Worm (Caenorhabditis elegans) whole organism, L2 larva: ENCODE measurements around the gene clec-83.

Source experiments
- F13H6.1 ChIP-seq: sonication (generic microtip); optimal IDR thresholded peaks from 2 replicates; lab custom pipeline; 2016; ENCODE audit warnings: missing genetic modification characterization, missing compliant biosample characterization
- aly-2 ChIP-seq: fragments of 150-350 bp; optimal IDR thresholded peaks from 2 replicates; lab custom pipeline; 2014; ENCODE audit warnings: missing biosample characterization, missing genetic modification characterization
- ama-1 ChIP-seq: fragments of 150-350 bp; optimal IDR thresholded peaks from 2 replicates; lab custom pipeline; 2018; ENCODE audit warnings: inconsistent platforms
- lin-39 ChIP-seq: fragments of 150-350 bp; optimal IDR thresholded peaks from 2 replicates; lab custom pipeline; 2014; ENCODE audit warnings: missing biosample characterization, missing genetic modification reagents, missing genetic modification characterization
- nhr-11 ChIP-seq: fragments of 150-350 bp; optimal IDR thresholded peaks from 2 replicates; lab custom pipeline; 2014; ENCODE audit warnings: missing biosample characterization, missing genetic modification characterization
- nhr-237 ChIP-seq: fragments of 150-350 bp; optimal IDR thresholded peaks from 2 replicates; lab custom pipeline; 2014; ENCODE audit warnings: missing biosample characterization, missing genetic modification characterization
- nhr-6 ChIP-seq: fragments of 150-350 bp; optimal IDR thresholded peaks from 2 replicates; lab custom pipeline; 2014; ENCODE audit warnings: missing biosample characterization, missing genetic modification characterization
- sem-4 ChIP-seq: fragments of 150-350 bp; optimal IDR thresholded peaks from 2 replicates; lab custom pipeline; 2014; ENCODE audit warnings: missing biosample characterization, missing genetic modification reagents, missing genetic modification characterization
- unc-62 ChIP-seq: fragments of 150-350 bp; optimal IDR thresholded peaks from 2 replicates; lab custom pipeline; 2014; ENCODE audit warnings: missing biosample characterization, missing genetic modification reagents, missing genetic modification characterization
- ztf-4 ChIP-seq: fragments of 150-350 bp; optimal IDR thresholded peaks from 2 replicates; lab custom pipeline; 2014; ENCODE audit warnings: missing biosample characterization, missing genetic modification characterization

DNA sequence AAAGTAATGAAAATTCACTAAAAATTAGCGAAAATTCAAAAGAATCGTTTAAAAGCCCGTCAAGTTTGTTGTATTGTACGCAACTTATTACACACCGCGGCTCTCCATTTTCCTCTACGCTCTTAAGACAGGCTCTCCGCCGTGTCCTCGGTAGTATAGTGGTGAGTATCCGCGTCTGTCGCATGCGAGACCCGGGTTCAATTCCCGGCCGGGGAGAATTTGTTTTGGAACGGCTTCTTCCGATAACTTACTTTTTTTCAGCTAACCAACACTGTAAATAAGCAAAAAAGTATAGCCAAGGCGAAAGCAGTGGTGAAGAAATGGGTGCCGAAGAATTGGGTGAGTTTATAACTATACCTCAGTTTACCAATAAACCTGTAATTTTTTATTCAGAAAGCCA lies 39.1 kb downstream of the clec-83 start:
- TF ChIP-seq nhr-11 (tag; lab: Kevin White, UChicago) (no peak), F13H6.1 (no peak), ztf-4 (tag; lab: Kevin White, UChicago) (no peak), nhr-237 (tag; lab: Kevin White, UChicago) (no peak), sem-4 (tag; lab: Kevin White, UChicago) (no peak), ama-1 (lab: Kevin White, UChicago) (no peak), nhr-6 (no peak), lin-39 (no peak), aly-2 (no peak), unc-62 (GFP tag; lab: Kevin White, UChicago) (no peak)
